Fruit fly (Drosophila melanogaster): ENCODE results near the gene CG7582.

DNA sequence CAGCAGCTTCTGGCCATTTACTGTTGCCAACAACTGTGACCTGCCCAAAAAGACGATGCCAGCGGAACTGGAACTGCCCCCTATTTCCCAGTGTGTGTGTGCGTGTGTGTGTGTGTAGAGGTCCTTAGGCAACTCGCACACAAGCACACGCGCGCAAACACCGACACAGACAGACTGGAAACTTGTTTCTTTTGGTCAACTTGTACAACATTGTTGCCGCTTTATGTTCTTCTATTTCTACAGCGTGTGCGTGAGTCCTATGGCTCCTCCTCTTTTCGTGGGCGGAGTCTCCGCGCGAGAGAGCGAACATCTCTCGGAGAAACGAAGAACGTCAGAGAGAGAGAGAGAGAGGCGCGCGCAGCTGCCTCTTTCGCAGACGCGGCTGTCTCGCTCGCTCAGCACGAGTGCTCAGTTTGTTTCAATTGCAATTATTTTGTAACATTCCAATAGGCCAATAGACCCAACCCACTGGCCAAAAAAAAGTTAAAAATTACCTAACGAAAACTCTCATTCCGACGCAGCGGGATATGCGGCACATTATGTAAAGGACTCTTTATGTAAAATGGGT is 9.0 kb upstream of the CG7582 start:
- no peak for TF ChIP-seq usp (GFP tag; optimal IDR thresholded peaks at IDR 0.05)
- peak; percentile 80 to 89 for TF ChIP-seq dl (GFP tag; optimal IDR thresholded peaks at IDR 0.05; ENCODE audit: insufficient read depth in 1 of 2, partially characterized antibody in 2 of 2)
- TF ChIP-seq Abd-B (GFP tag; optimal IDR thresholded peaks at IDR 0.05): no peak
- no peak for TF ChIP-seq Myc (optimal IDR thresholded peaks at IDR 0.05)
- TF ChIP-seq Dfd (GFP tag; optimal IDR thresholded peaks at IDR 0.05): no peak
- TF ChIP-seq fru (GFP tag; optimal IDR thresholded peaks at IDR 0.05): no peak
- no peak for TF ChIP-seq HLH106 (tag; optimal IDR thresholded peaks at IDR 0.05)
- no peak for TF ChIP-seq brk (GFP tag; optimal IDR thresholded peaks at IDR 0.05)
- TF ChIP-seq psq (GFP tag; optimal IDR thresholded peaks at IDR 0.05): no peak
- no peak for TF ChIP-seq woc (GFP tag; optimal IDR thresholded peaks at IDR 0.05)
- no peak for TF ChIP-seq OdsH (GFP tag; optimal IDR thresholded peaks at IDR 0.05)
- peak; percentile 89 for TF ChIP-seq Dif (GFP tag; optimal IDR thresholded peaks at IDR 0.05; ENCODE audit: partially characterized antibody)
- TF ChIP-seq Vsx2 (GFP tag; optimal IDR thresholded peaks at IDR 0.05; ENCODE audit: partially characterized antibody): peak; percentile 57
- no peak for TF ChIP-seq h (GFP tag; optimal IDR thresholded peaks at IDR 0.05)
